Worm (Caenorhabditis elegans) whole organism, early embryonic: Measurements from ENCODE around the gene C06G4.4.

Experiments used
- B0310.2 ChIP-seq: sonication (generic microtip); optimal IDR thresholded peaks from 2 replicates; lab custom pipeline; 2016; ENCODE audit warnings: mild to moderate bottlenecking, missing genetic modification characterization, missing compliant biosample characterization
- ama-1 ChIP-seq: fragments of 150-350 bp; optimal IDR thresholded peaks from 2 replicates; lab custom pipeline; 2014
- hnd-1 ChIP-seq: sonication (generic microtip); optimal IDR thresholded peaks from 2 replicates; lab custom pipeline; 2016; ENCODE audit warnings: missing genetic modification characterization, missing compliant biosample characterization
- pes-1 ChIP-seq: fragments of 200-800 bp; sonication (Bioruptor generic); IDR thresholded peaks from 2 replicates; pipeline ENCODE4 v1.3.6; 2022; ENCODE audit warnings: missing genetic modification reagents, missing genetic modification characterization, missing compliant biosample characterization
- scrt-1 ChIP-seq: fragments of 200-800 bp; sonication (Bioruptor generic); IDR thresholded peaks from 2 replicates; pipeline ENCODE4 v1.3.6; 2022; ENCODE audit warnings: missing genetic modification characterization, missing compliant biosample characterization

DNA sequence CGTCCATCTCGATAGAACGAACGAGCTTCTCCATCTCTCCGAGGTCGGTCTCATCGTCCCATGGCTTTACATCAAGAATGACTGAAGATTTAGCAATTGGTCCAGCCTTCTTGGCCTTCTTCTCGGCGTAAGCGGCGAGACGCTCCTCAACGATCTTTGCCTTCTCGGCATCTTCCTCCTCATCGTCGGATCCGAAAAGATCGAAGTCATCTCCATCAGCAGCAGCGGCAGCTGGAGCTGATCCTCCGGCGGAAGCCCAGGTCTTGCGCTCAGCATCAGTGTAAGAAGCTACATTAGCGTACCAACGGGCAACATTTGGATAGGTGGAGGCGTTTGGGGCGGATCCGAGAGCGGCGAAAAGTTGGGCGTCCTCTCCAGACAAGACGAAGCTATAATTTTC is 4.9 kb downstream of the C06G4.4 start:
- TF ChIP-seq ama-1 (lab: Kevin White, UChicago) (no peak), scrt-1 (GFP tag; lab: Robert Waterston, UW) (no peak), pes-1 (GFP tag; lab: Robert Waterston, UW) (no peak), hnd-1 (no peak), B0310.2 (tag; lab: Kevin White, UChicago) (no peak)
